Worm (Caenorhabditis elegans) whole organism, midembryonic: ENCODE measurements around the gene Y57A10A.14.

Experiments used
- T22C8.4 ChIP-seq: fragments of 200-800 bp; sonication (Bioruptor generic); IDR thresholded peaks from 2 replicates; pipeline ENCODE4 v1.3.6; 2022; ENCODE audit warnings: missing genetic modification characterization, missing compliant biosample characterization
- cog-1 ChIP-seq: sonication (generic microtip); optimal IDR thresholded peaks from 2 replicates; lab custom pipeline; 2016; ENCODE audit warnings: missing genetic modification characterization, missing compliant biosample characterization
- flt-1 ChIP-seq: fragments of 200-800 bp; sonication (Bioruptor generic); IDR thresholded peaks from 2 replicates; pipeline ENCODE4 v1.3.6; 2022; ENCODE audit warnings: missing genetic modification characterization, missing compliant biosample characterization
- klf-2 ChIP-seq: fragments of 200-800 bp; sonication (Bioruptor generic); conservative IDR thresholded peaks from 2 replicates; pipeline ENCODE4 v1.3.6; 2022; ENCODE audit warnings: missing genetic modification reagents, missing genetic modification characterization, missing compliant biosample characterization
- med-1 ChIP-seq: sonication (generic microtip); optimal IDR thresholded peaks from 2 replicates; lab custom pipeline; 2017; ENCODE audit warnings: missing genetic modification characterization, mild to moderate bottlenecking, missing compliant biosample characterization, antibody characterized with exemption, missing genetic modification reagents; ENCODE audit not compliant: insufficient read depth
- ztf-23 ChIP-seq: fragments of 200-800 bp; sonication (Bioruptor generic); IDR thresholded peaks from 2 replicates; pipeline ENCODE4 v1.3.6; 2022; ENCODE audit warnings: missing genetic modification reagents, missing genetic modification characterization, missing compliant biosample characterization

- no peak for TF ChIP-seq cog-1 (tag; lab: Kevin White, UChicago)
- TF ChIP-seq klf-2 (GFP tag; lab: Robert Waterston, UW): no peak
- no peak for TF ChIP-seq flt-1 (GFP tag; lab: Robert Waterston, UW)
- no peak for TF ChIP-seq ztf-23 (GFP tag; lab: Robert Waterston, UW)
- no peak for TF ChIP-seq T22C8.4 (GFP tag; lab: Robert Waterston, UW)
- no peak for TF ChIP-seq med-1 (GFP tag; lab: Kevin White, UChicago)
Observed at ce11 chrII:12202281-12202680, 16.5 kb downstream of the Y57A10A.14 start, which contains the start of gene trpp-5.
